Worm (Caenorhabditis elegans): ENCODE measurements around the gene fipr-16.

Gene fipr-16

DNA sequence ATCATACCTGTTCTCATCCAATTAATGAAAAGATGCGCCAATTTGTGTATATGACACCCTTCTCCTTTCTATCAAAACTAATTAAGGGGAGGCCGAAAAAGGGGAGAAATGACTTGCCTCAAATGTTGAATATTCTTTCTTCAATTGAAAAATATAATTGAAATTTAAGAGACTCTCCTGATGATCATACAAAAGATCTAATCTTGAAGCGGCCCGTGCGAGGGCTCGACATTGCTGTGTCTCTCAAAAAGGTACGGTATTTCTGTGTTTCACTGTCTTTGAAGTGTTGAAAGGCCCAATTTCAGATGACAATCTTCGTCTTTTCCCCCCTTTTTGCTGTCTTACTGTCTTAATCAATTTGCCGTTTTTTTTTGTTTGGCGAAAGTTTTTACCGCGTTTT, 30.2 kb upstream of the fipr-16 start:
- TF ChIP-seq attf-3 (GFP tag; conservative IDR thresholded peaks at IDR 0.05) (no peak), Y56A3A.18 (GFP tag; IDR thresholded peaks at IDR 0.05) (no peak), hrde-1 (tag; optimal IDR thresholded peaks at IDR 0.05; ENCODE audit: borderline replicate concordance) (no peak), madf-10 (tag; optimal IDR thresholded peaks at IDR 0.05) (no peak), ama-1 (optimal IDR thresholded peaks at IDR 0.05) (no peak), ama-1 (GFP tag; optimal IDR thresholded peaks at IDR 0.05) (no peak), cebp-2 (GFP tag; IDR thresholded peaks at IDR 0.05) (no peak), hmg-1.2 (GFP tag; IDR thresholded peaks at IDR 0.05) (no peak)

DNA sequence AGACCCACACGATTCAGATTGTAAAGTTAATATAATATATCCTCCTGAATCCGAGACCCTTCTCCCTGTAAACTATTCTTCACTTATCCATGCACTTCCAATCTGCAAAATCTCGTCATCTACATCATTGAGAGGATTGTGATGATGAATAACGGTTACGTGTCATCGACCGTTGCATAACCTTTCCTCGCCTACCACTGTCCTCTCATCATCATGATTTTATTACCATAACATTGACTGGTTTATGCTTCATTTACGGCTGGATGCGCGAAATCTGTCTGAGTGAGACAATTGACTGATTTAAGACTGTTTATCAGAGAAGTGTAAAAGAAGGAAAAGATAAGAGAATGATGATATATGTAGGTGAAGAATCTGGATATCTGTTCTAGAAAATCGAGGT, 29.5 kb upstream of the fipr-16 start:
- TF ChIP-seq chd-7 (tag; optimal IDR thresholded peaks at IDR 0.05) = no peak
- TF ChIP-seq F10E7.11 (tag; optimal IDR thresholded peaks at IDR 0.05) = no peak
- TF ChIP-seq nhr-27 (tag; optimal IDR thresholded peaks at IDR 0.05) = no peak
- TF ChIP-seq ZK185.1 (tag; optimal IDR thresholded peaks at IDR 0.05; ENCODE audit: poor library complexity, severe bottlenecking) = no peak
- no peak for TF ChIP-seq B0336.3 (GFP tag; IDR thresholded peaks at IDR 0.05)
- no peak for TF ChIP-seq hsf-1 (GFP tag; IDR thresholded peaks at IDR 0.05)
- TF ChIP-seq efl-1 (GFP tag; optimal IDR thresholded peaks at IDR 0.05) = no peak
- TF ChIP-seq ztf-26 (tag; optimal IDR thresholded peaks at IDR 0.05) = no peak

DNA sequence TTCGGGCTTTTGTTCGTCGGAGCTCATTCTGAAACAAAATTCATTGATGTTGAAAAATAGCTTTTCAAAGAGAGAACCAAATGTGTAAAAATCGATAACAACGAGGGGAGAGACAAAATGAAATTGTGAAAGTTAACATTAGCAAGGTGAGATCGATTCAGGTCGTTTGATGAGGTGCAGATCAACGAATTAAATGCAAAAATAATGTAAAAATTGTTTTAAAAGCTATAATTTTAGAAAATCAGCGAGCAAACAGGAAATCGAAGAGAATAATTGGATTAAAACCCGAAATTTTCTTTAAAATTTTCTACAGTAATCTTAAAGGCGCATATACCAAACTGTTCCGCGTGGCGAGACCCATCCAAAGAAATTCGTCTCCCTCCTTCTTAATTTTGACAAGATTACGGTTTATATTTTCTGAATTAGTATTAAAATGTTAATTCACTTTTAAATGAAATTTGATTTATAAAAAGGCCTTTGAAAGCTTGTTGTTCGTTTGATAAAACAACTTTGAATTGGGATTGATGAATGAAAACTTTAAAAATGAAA, 27.7 kb upstream of the fipr-16 start, which contains the start of gene C13G5.2:
TSS of gene C13G5.2 (minus strand) at position 51 of the 549 bp plus-strand sequence.
- TF ChIP-seq xnd-1 (tag; optimal IDR thresholded peaks at IDR 0.05) (peak; percentile 87), unc-130 (GFP tag; optimal IDR thresholded peaks at IDR 0.05) (no peak), tbp1 (GFP tag; optimal IDR thresholded peaks at IDR 0.05) (peak; percentile 31), F33H1.4 (GFP tag; IDR thresholded peaks at IDR 0.05) (peak; percentile 92), madf-8 (GFP tag; conservative IDR thresholded peaks at IDR 0.05) (peak; percentile 77), efl-1 (GFP tag; optimal IDR thresholded peaks at IDR 0.05) (peak; percentile 46), snpc-1.3 (tag; optimal IDR thresholded peaks at IDR 0.05; ENCODE audit: insufficient read depth) (peak; percentile 48), lin-40 (tag; optimal IDR thresholded peaks at IDR 0.05) (no peak), mcd-1 (GFP tag; IDR thresholded peaks at IDR 0.05) (peak; percentile 27; the same call in 1 of the 2 replicates), lin-54 (GFP tag; optimal IDR thresholded peaks at IDR 0.05) (peak; percentile 9), hsf-1 (GFP tag; IDR thresholded peaks at IDR 0.05) (0 out of 2 replicates have a peak, but pooled peaks have one; percentile 46), F37B4.10 (GFP tag; IDR thresholded peaks at IDR 0.05) (no peak), snpc-3.4 (tag; optimal IDR thresholded peaks at IDR 0.05) (peak; percentile 74), dpff-1 (tag; optimal IDR thresholded peaks at IDR 0.05) (no peak), madf-6 (GFP tag; IDR thresholded peaks at IDR 0.05) (peak; percentile 91), lin-35 (GFP tag; optimal IDR thresholded peaks at IDR 0.05) (no peak), lsl-1 (GFP tag; optimal IDR thresholded peaks at IDR 0.05) (peak; percentile 94), D2030.7 (GFP tag; IDR thresholded peaks at IDR 0.05) (peak; percentile 55; the same call in 1 of the 2 replicates), unc-62 (GFP tag; optimal IDR thresholded peaks at IDR 0.05) (no peak), ztf-26 (tag; optimal IDR thresholded peaks at IDR 0.05) (no peak)

DNA sequence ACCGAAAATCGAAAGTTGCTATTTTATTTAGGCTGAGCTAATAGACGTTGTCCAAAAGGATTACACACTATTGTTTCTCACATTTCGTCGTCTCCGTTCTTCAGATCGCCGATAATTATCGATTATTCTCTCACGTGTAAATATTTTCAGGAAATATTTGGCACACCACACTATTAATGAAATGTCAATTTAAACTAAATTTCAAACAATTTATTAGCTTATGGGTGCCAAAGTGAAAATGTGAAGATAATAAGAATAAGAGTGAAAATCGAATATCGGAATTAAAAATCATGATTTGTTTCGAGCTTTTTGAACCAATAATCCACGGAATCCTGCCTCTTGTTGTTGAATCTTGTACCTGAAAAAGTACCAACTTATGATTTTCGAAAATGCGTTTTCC, 25.8 kb upstream of the fipr-16 start, which contains the start of gene C06E1.11:
TSS of gene C06E1.11 (minus strand) at position 101 of the 400 bp plus-strand sequence.
- TF ChIP-seq ceh-40 (GFP tag; IDR thresholded peaks at IDR 0.05) = no peak
- TF ChIP-seq ets-4 (GFP tag; optimal IDR thresholded peaks at IDR 0.05) = no peak
- no peak for TF ChIP-seq Y56A3A.18 (GFP tag; IDR thresholded peaks at IDR 0.05)
- TF ChIP-seq rcor-1 (GFP tag; IDR thresholded peaks at IDR 0.05) = no peak
- TF ChIP-seq lin-40 (tag; optimal IDR thresholded peaks at IDR 0.05) = no peak
- no peak for TF ChIP-seq unc-130 (GFP tag; optimal IDR thresholded peaks at IDR 0.05)
